Fruit fly (Drosophila melanogaster) whole organism, embryonic: Measurements from ENCODE around the gene comm.

ENCODE experiments used
- Atf6 ChIP-seq: fragments of 200-800 bp; sonication (Bioruptor generic); IDR thresholded peaks from 2 replicates; pipeline ENCODE4 v1.3.6; 2022; ENCODE audit warnings: missing biosample characterization, missing genetic modification characterization
- CG12659 ChIP-seq: fragments of 200-800 bp; sonication (Bioruptor generic); optimal IDR thresholded peaks from 3 replicates; lab custom pipeline; 2017; ENCODE audit warnings: mild to moderate bottlenecking, missing biosample characterization, missing genetic modification reagents, missing genetic modification characterization
- CG14441 ChIP-seq: fragments of 200-800 bp; sonication (Bioruptor generic); IDR thresholded peaks from 2 replicates; pipeline ENCODE4 v1.3.6; 2022; ENCODE audit warnings: missing biosample characterization, missing genetic modification characterization
- CG15011 ChIP-seq: fragments of 200-800 bp; sonication (Bioruptor generic); optimal IDR thresholded peaks from 3 replicates; lab custom pipeline; 2018; ENCODE audit warnings: missing biosample characterization, mild to moderate bottlenecking, missing genetic modification characterization
- CG16815 ChIP-seq: fragments of 200-800 bp; sonication (Bioruptor generic); optimal IDR thresholded peaks from 3 replicates; lab custom pipeline; 2017; ENCODE audit warnings: missing biosample characterization, mild to moderate bottlenecking, missing genetic modification characterization
- CG18011 ChIP-seq: fragments of 200-800 bp; sonication (Bioruptor generic); optimal IDR thresholded peaks from 2 replicates; lab custom pipeline; 2017; ENCODE audit warnings: missing biosample characterization, missing genetic modification characterization, mild to moderate bottlenecking, moderate library complexity, missing genotype
- CG2120 ChIP-seq: fragments of 200-800 bp; sonication (Bioruptor generic); optimal IDR thresholded peaks from 3 replicates; lab custom pipeline; 2016; ENCODE audit warnings: missing biosample characterization, missing genetic modification characterization
- CG2678 ChIP-seq: fragments of 200-800 bp; sonication (Bioruptor generic); optimal IDR thresholded peaks from 3 replicates; lab custom pipeline; 2019; ENCODE audit warnings: missing biosample characterization, mild to moderate bottlenecking, missing genetic modification characterization, moderate library complexity
- CG34224 ChIP-seq: fragments of 200-800 bp; sonication (Bioruptor generic); IDR thresholded peaks from 3 replicates; pipeline ENCODE4 v1.3.6; 2022; ENCODE audit warnings: missing biosample characterization, missing genetic modification characterization; ENCODE audit not compliant: partially characterized antibody
- CG7963 ChIP-seq: fragments of 200-800 bp; sonication (Bioruptor generic); IDR thresholded peaks from 3 replicates; pipeline ENCODE4 v1.3.6; 2022; ENCODE audit warnings: missing biosample characterization, missing genetic modification characterization; ENCODE audit not compliant: partially characterized antibody
- CG7987 ChIP-seq: fragments of 200-800 bp; sonication (Bioruptor generic); optimal IDR thresholded peaks from 2 replicates; lab custom pipeline; 2018; ENCODE audit warnings: missing biosample characterization, mild to moderate bottlenecking, missing genetic modification characterization, moderate library complexity
- CG9215 ChIP-seq: fragments of 200-800 bp; sonication (Bioruptor generic); IDR thresholded peaks from 2 replicates; pipeline ENCODE4 v1.3.6; 2022; ENCODE audit warnings: missing biosample characterization, missing genetic modification characterization
- CG9932 ChIP-seq: fragments of 200-800 bp; sonication (Bioruptor generic); IDR thresholded peaks from 2 replicates; pipeline ENCODE4 v1.3.6; 2022; ENCODE audit warnings: missing biosample characterization, missing genetic modification characterization
- Camta ChIP-seq: fragments of 200-800 bp; sonication (Bioruptor generic); optimal IDR thresholded peaks from 2 replicates; lab custom pipeline; 2016; ENCODE audit warnings: missing biosample characterization, missing genetic modification characterization
- CrebB ChIP-seq: fragments of 200-800 bp; sonication (Bioruptor generic); optimal IDR thresholded peaks from 3 replicates; lab custom pipeline; 2018; ENCODE audit warnings: missing biosample characterization, mild to moderate bottlenecking, missing genetic modification characterization
- Fer1 ChIP-seq: fragments of 200-800 bp; sonication (Bioruptor generic); optimal IDR thresholded peaks from 2 replicates; lab custom pipeline; 2017; ENCODE audit warnings: missing biosample characterization, mild to moderate bottlenecking, missing genetic modification characterization
- Fer3 ChIP-seq: fragments of 200-800 bp; sonication (Bioruptor generic); optimal IDR thresholded peaks from 2 replicates; lab custom pipeline; 2018; ENCODE audit warnings: missing biosample characterization, mild to moderate bottlenecking, missing genetic modification characterization, moderate library complexity
- Gsc ChIP-seq: fragments of 200-800 bp; sonication (Bioruptor generic); IDR thresholded peaks from 2 replicates; pipeline ENCODE4 v1.3.6; 2022; ENCODE audit warnings: missing biosample characterization, missing genetic modification characterization
- HHEX ChIP-seq: fragments of 200-800 bp; sonication (Bioruptor generic); optimal IDR thresholded peaks from 3 replicates; lab custom pipeline; 2017; ENCODE audit warnings: missing biosample characterization, mild to moderate bottlenecking, missing genetic modification characterization, missing genetic modification reagents
- HLH4C ChIP-seq: fragments of 200-800 bp; sonication (Bioruptor generic); IDR thresholded peaks from 3 replicates; pipeline ENCODE4 v1.3.6; 2022; ENCODE audit warnings: missing biosample characterization, missing genetic modification characterization; ENCODE audit not compliant: partially characterized antibody
- Hmr ChIP-seq: fragments of 200-800 bp; sonication (Bioruptor generic); optimal IDR thresholded peaks from 3 replicates; lab custom pipeline; 2017; ENCODE audit warnings: mild to moderate bottlenecking, missing biosample characterization, missing genetic modification reagents, missing genetic modification characterization
- Hr78 ChIP-seq, 2 experiments: fragments of 200-800 bp in 1 of 2; fragments of >200 bp in 1 of 2; sonication (Bioruptor generic) in 1 of 2; optimal IDR thresholded peaks; 2 replicates each; lab custom pipeline; 2017 to 2019; ENCODE audit warnings: missing biosample characterization in 2 of 2, missing genetic modification characterization in 2 of 2, mild to moderate bottlenecking in 1 of 2, moderate library complexity in 1 of 2
- Oaz ChIP-seq: fragments of 200-800 bp; sonication (Bioruptor generic); IDR thresholded peaks from 2 replicates; pipeline ENCODE4 v1.3.6; 2022; ENCODE audit warnings: missing biosample characterization, missing genetic modification characterization
- Pdp1 ChIP-seq, 2 experiments: fragments of 200-800 bp; sonication (Bioruptor generic); optimal IDR thresholded peaks; 3 replicates each; lab custom pipeline; 2016; ENCODE audit warnings: missing biosample characterization in 2 of 2, missing genetic modification characterization in 2 of 2, mild to moderate bottlenecking in 1 of 2, moderate library complexity in 1 of 2
- Rfx ChIP-seq: fragments of 200-800 bp; sonication (Bioruptor generic); IDR thresholded peaks from 2 replicates; pipeline ENCODE4 v1.3.6; 2022; ENCODE audit warnings: missing biosample characterization, missing genetic modification characterization
- Vsx1 ChIP-seq: fragments of 200-800 bp; sonication (Bioruptor generic); optimal IDR thresholded peaks from 2 replicates; lab custom pipeline; 2017; ENCODE audit warnings: missing biosample characterization, mild to moderate bottlenecking, missing genetic modification characterization, missing genetic modification reagents
- bsh ChIP-seq, 2 experiments: fragments of 200-800 bp; sonication (Bioruptor generic); optimal IDR thresholded peaks; 2 replicates each; lab custom pipeline; 2017 to 2018; ENCODE audit warnings: mild to moderate bottlenecking in 2 of 2, missing biosample characterization in 2 of 2, missing genetic modification characterization in 2 of 2, moderate library complexity in 1 of 2
- chinmo ChIP-seq: fragments of 200-800 bp; sonication (Bioruptor generic); IDR thresholded peaks from 4 replicates; pipeline ENCODE4 v1.3.6; 2022; ENCODE audit warnings: missing biosample characterization, missing genetic modification characterization; ENCODE audit not compliant: partially characterized antibody
- dmrt99B ChIP-seq: fragments of 200-800 bp; sonication (Bioruptor generic); optimal IDR thresholded peaks from 2 replicates; lab custom pipeline; 2018; ENCODE audit warnings: missing biosample characterization, mild to moderate bottlenecking, missing genetic modification characterization, moderate library complexity
- dpn ChIP-seq, 2 experiments: fragments of 200-800 bp; sonication (Bioruptor generic); optimal IDR thresholded peaks; 3 replicates each; lab custom pipeline; 2016; ENCODE audit warnings: missing biosample characterization in 2 of 2, missing genetic modification characterization in 2 of 2
- dysf ChIP-seq: fragments of 200-800 bp; sonication (Bioruptor generic); IDR thresholded peaks from 3 replicates; pipeline ENCODE4 v1.3.6; 2022; ENCODE audit warnings: missing biosample characterization, missing genetic modification characterization
- eve ChIP-seq, 2 experiments: fragments of >200 bp; optimal IDR thresholded peaks; 2 replicates each; lab custom pipeline; 2017; ENCODE audit warnings: missing biosample characterization in 2 of 2, missing genetic modification characterization in 2 of 2
- hkb ChIP-seq, 2 experiments: fragments of 200-800 bp in 1 of 2; fragments of >200 bp in 1 of 2; sonication (Bioruptor generic) in 1 of 2; IDR thresholded peaks in 1 of 2; optimal IDR thresholded peaks in 1 of 2; 2 replicates each; pipeline versions ENCODE4 v1.3.6 to Lab custom; 2017 to 2022; ENCODE audit warnings: missing biosample characterization in 1 of 2, missing genetic modification characterization in 1 of 2
- insv ChIP-seq, 2 experiments: fragments of 200-800 bp; sonication (Bioruptor generic); optimal IDR thresholded peaks; 3 replicates each; lab custom pipeline; 2016 to 2018; ENCODE audit warnings: missing biosample characterization in 2 of 2, missing genetic modification characterization in 2 of 2
- lab ChIP-seq: fragments of 200-800 bp; sonication (Bioruptor generic); optimal IDR thresholded peaks from 3 replicates; lab custom pipeline; 2017; ENCODE audit warnings: missing biosample characterization, missing genetic modification characterization, mild to moderate bottlenecking, moderate library complexity, missing genetic modification reagents
- luna ChIP-seq: fragments of 200-800 bp; sonication (Bioruptor generic); optimal IDR thresholded peaks from 2 replicates; lab custom pipeline; 2016; ENCODE audit warnings: missing biosample characterization, missing genetic modification characterization
- mirr ChIP-seq: fragments of 200-800 bp; sonication (Bioruptor generic); optimal IDR thresholded peaks from 3 replicates; lab custom pipeline; 2018; ENCODE audit warnings: missing biosample characterization, mild to moderate bottlenecking, missing genetic modification characterization
- org-1 ChIP-seq: fragments of 200-800 bp; sonication (Bioruptor generic); optimal IDR thresholded peaks from 2 replicates; lab custom pipeline; 2017; ENCODE audit warnings: missing biosample characterization, missing genetic modification characterization
- pros ChIP-seq: fragments of 200-800 bp; sonication (Bioruptor generic); optimal IDR thresholded peaks from 3 replicates; lab custom pipeline; 2019; ENCODE audit warnings: missing biosample characterization, mild to moderate bottlenecking, missing genetic modification characterization, moderate library complexity
- ro ChIP-seq: fragments of 200-800 bp; sonication (Bioruptor generic); IDR thresholded peaks from 2 replicates; pipeline ENCODE4 v1.3.6; 2022; ENCODE audit warnings: missing biosample characterization, missing genetic modification characterization
- schlank ChIP-seq: fragments of 200-800 bp; sonication (Bioruptor generic); optimal IDR thresholded peaks from 2 replicates; lab custom pipeline; 2018; ENCODE audit warnings: missing biosample characterization, mild to moderate bottlenecking, missing genetic modification characterization
- vvl ChIP-seq: fragments of 200-800 bp; sonication (Bioruptor generic); IDR thresholded peaks from 2 replicates; pipeline ENCODE4 v1.3.6; 2022; ENCODE audit warnings: missing biosample characterization, missing genetic modification characterization
- wdn ChIP-seq: fragments of 200-800 bp; sonication (Bioruptor generic); IDR thresholded peaks from 2 replicates; pipeline ENCODE4 v1.3.6; 2022; ENCODE audit warnings: missing biosample characterization, missing genetic modification characterization
- wor ChIP-seq: fragments of 200-800 bp; sonication (Bioruptor generic); IDR thresholded peaks from 2 replicates; pipeline ENCODE4 v1.3.6; 2022; ENCODE audit warnings: missing biosample characterization, missing genetic modification characterization
- zf30C ChIP-seq: fragments of 200-800 bp; sonication (Bioruptor generic); optimal IDR thresholded peaks from 3 replicates; lab custom pipeline; 2018; ENCODE audit warnings: missing biosample characterization, mild to moderate bottlenecking, missing genetic modification characterization

The comm gene

DNA sequence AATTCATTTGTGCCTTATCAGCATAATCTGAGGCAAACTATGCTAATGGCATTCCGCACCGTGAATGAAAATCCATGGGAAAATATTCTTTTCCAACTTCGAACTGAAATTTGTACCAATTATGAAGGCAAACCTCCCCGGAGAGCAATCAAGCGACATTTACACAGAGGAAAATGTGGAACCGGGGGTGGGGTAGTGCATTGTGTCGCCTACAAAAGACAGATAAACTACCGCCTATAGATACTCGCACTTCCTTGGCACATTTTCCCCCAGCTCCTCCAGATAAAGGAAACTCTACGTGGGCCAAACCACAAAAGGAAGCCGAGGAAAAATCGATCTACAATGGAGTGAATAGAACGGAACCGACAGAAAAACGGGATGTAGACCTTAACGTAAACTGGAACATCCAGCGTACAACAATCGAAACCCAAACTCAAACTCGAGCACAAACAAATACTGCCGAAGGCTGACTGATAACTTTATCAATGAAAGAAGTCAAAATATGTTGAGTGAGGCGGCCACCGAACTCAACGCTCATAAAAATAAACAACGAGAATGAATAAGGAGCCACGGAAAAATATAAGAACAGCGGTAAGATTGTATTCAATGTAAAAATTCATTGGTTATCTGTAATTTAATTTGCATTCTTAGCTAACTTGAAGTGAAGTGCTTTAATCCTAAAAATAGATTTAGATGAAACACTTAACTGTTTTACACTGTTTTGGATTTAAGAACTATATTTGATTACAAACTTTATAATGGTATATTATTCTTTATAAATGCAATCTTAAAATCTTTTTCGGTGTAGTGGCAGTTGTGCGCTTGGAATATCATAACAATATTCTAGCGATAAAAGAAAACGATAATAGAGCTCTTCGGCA, 37.3 kb downstream of the comm start (continued):
- TF ChIP-seq CG34224 (GFP tag; lab: Robert Waterston, UW) (no peak), dysf (GFP tag; lab: Robert Waterston, UW) (0 out of 3 replicates have a peak, but pooled peaks have one; percentile 21), bsh (GFP tag; optimal IDR thresholded peaks at IDR 0.05; lab: Kevin White, UChicago) (peak in 1 of 2 experiments; percentile 55), dmrt99B (tag; lab: Kevin White, UChicago) (peak; percentile 61), CG15011 (GFP tag; lab: Kevin White, UChicago) (peak; percentile 20), Oaz (GFP tag; lab: Robert Waterston, UW) (peak; percentile 53), CG12659 (GFP tag; lab: Kevin White, UChicago) (peak; percentile 4), pros (peak; percentile 14), CG14441 (GFP tag; lab: Robert Waterston, UW) (0 out of 2 replicates have a peak, but pooled peaks have one; percentile 19)

dm6 chr3L:15689518-15689917, 38.7 kb downstream of the comm start:
- TF ChIP-seq Camta (GFP tag; lab: Kevin White, UChicago) (peak; percentile 1), org-1 (GFP tag; lab: Kevin White, UChicago) (no peak), CG9932 (GFP tag; lab: Robert Waterston, UW) (peak; percentile 31; the same call in 1 of the 2 replicates), CrebB (tag; lab: Kevin White, UChicago) (peak; percentile 28), insv (GFP tag; optimal IDR thresholded peaks at IDR 0.05; lab: Kevin White, UChicago) (no peak), schlank (peak; percentile 29), HHEX (peak; percentile 17), zf30C (no peak), CG7987 (GFP tag; lab: Kevin White, UChicago) (no peak), vvl (no peak), dpn (GFP tag; optimal IDR thresholded peaks at IDR 0.05; lab: Kevin White, UChicago) (peak in 1 of 2 experiments; percentile 7), Hr78 (GFP tag; optimal IDR thresholded peaks at IDR 0.05; lab: Kevin White, UChicago) (no peak), Gsc (GFP tag; lab: Robert Waterston, UW) (no peak), wor (GFP tag; lab: Robert Waterston, UW) (no peak), mirr (GFP tag; lab: Kevin White, UChicago) (peak; percentile 49), Pdp1 (GFP tag; optimal IDR thresholded peaks at IDR 0.05; lab: Kevin White, UChicago) (no peak), CG2678 (tag; lab: Kevin White, UChicago) (peak; percentile 26), wdn (0 out of 2 replicates have a peak, but pooled peaks have one; percentile 10), CG2120 (GFP tag; lab: Kevin White, UChicago) (peak; percentile 22), luna (peak; percentile 40), CG9215 (GFP tag; lab: Robert Waterston, UW) (no peak), Fer3 (tag; lab: Kevin White, UChicago) (peak; percentile 17), Fer1 (peak; percentile 8), hkb (optimal IDR thresholded peaks at IDR 0.05; lab: Kevin White, UChicago) (no peak), hkb (GFP tag; IDR thresholded peaks at IDR 0.05; lab: Robert Waterston, UW) (no peak), chinmo (GFP tag; lab: Robert Waterston, UW) (no peak), Rfx (peak; percentile 7; the same call in 1 of the 2 replicates), Hmr (GFP tag; lab: Kevin White, UChicago) (peak; percentile 37), CG16815 (no peak), Vsx1 (GFP tag; lab: Kevin White, UChicago) (no peak), eve (GFP tag; optimal IDR thresholded peaks at IDR 0.05; lab: Kevin White, UChicago) (no peak), Atf6 (peak; percentile 40; the same call in 1 of the 2 replicates), CG7963 (GFP tag; lab: Robert Waterston, UW) (no peak), CG18011 (GFP tag; lab: Kevin White, UChicago) (no peak), lab (GFP tag; lab: Kevin White, UChicago) (peak; percentile 47), HLH4C (GFP tag; lab: Robert Waterston, UW) (no peak), ro (no peak)
